Fruit fly (Drosophila melanogaster) S2 (cell line): ENCODE data around the gene Ugt301D1.

Source experiments
- CG8478 ChIP-seq: fragments of >200 bp; optimal IDR thresholded peaks from 2 replicates; lab custom pipeline; 2018
- CTCF ChIP-seq, 2 experiments: fragments of >200 bp; optimal IDR thresholded peaks; 2 replicates each; lab custom pipeline; 2018

DNA sequence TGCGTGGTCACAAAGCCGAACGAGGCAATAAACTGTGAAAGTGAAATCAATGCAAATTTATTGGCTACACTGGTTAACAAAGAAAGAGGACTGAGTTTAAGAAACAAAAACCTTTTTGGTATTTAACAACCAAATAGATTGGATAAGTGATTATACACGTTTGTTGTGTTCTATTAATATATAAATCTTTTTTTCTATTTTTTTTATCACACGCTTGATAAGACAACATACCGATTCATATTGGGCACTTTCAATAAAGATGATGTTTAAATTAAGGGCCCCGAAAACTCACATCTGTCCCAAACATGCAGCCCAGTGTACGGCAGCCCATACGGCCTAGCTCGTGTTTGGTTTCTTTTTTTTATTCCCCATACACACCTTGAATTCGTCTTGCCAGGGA is 16.2 kb upstream of the Ugt301D1 start:
- TF ChIP-seq CG8478 (lab: Kevin White, UChicago) (no peak), CTCF (optimal IDR thresholded peaks at IDR 0.05; lab: Kevin White, UChicago) (no peak)
